Fruit fly (Drosophila melanogaster) whole organism, embryonic: ENCODE measurements around the gene eloF.

ENCODE experiments used
- ATbp ChIP-seq: fragments of 200-800 bp; sonication (Bioruptor generic); optimal IDR thresholded peaks from 2 replicates; lab custom pipeline; 2017; ENCODE audit warnings: missing biosample characterization, mild to moderate bottlenecking, missing genetic modification characterization, missing genetic modification reagents
- Abd-B ChIP-seq: fragments of 200-800 bp; sonication (Bioruptor generic); optimal IDR thresholded peaks from 2 replicates; lab custom pipeline; 2018; ENCODE audit warnings: missing biosample characterization, mild to moderate bottlenecking, missing genetic modification characterization, moderate library complexity
- CG10147 ChIP-seq: fragments of 200-800 bp; sonication (Bioruptor generic); optimal IDR thresholded peaks from 2 replicates; lab custom pipeline; 2019; ENCODE audit warnings: missing biosample characterization, mild to moderate bottlenecking, missing genetic modification characterization, moderate library complexity
- CG10565 ChIP-seq: fragments of 200-800 bp; sonication (Bioruptor generic); optimal IDR thresholded peaks from 3 replicates; lab custom pipeline; 2016; ENCODE audit warnings: missing biosample characterization, mild to moderate bottlenecking, missing genetic modification characterization
- CG11085 ChIP-seq: fragments of 200-800 bp; sonication (Bioruptor generic); IDR thresholded peaks from 2 replicates; pipeline ENCODE4 v1.3.6; 2022; ENCODE audit warnings: missing biosample characterization, missing genetic modification characterization
- CG11696 ChIP-seq: fragments of 200-800 bp; sonication (Bioruptor generic); IDR thresholded peaks from 2 replicates; pipeline ENCODE4 v1.3.6; 2022; ENCODE audit warnings: missing biosample characterization, missing genetic modification characterization
- CG12744 ChIP-seq: fragments of 200-800 bp; sonication (Bioruptor generic); optimal IDR thresholded peaks from 2 replicates; lab custom pipeline; 2016; ENCODE audit warnings: missing biosample characterization, missing genetic modification characterization
- CG14014 ChIP-seq: fragments of 200-800 bp; sonication (Bioruptor generic); IDR thresholded peaks from 2 replicates; pipeline ENCODE4 v1.3.6; 2022; ENCODE audit warnings: missing biosample characterization, missing genetic modification characterization
- CG1529 ChIP-seq: fragments of 200-800 bp; sonication (Bioruptor generic); optimal IDR thresholded peaks from 3 replicates; lab custom pipeline; 2018; ENCODE audit warnings: missing biosample characterization, missing genetic modification characterization
- CG1792 ChIP-seq: fragments of 200-800 bp; sonication (Bioruptor generic); optimal IDR thresholded peaks from 2 replicates; lab custom pipeline; 2016; ENCODE audit warnings: missing biosample characterization, missing genetic modification characterization
- CG18599 ChIP-seq: fragments of 200-800 bp; sonication (Bioruptor generic); optimal IDR thresholded peaks from 3 replicates; lab custom pipeline; 2017; ENCODE audit warnings: missing biosample characterization, missing genetic modification characterization, mild to moderate bottlenecking, moderate library complexity, missing genetic modification reagents
- CG3281 ChIP-seq: fragments of 200-800 bp; sonication (Bioruptor generic); optimal IDR thresholded peaks from 3 replicates; lab custom pipeline; 2017; ENCODE audit warnings: missing biosample characterization, mild to moderate bottlenecking, missing genetic modification characterization
- CG42726 ChIP-seq: fragments of 200-800 bp; sonication (Bioruptor generic); IDR thresholded peaks from 2 replicates; pipeline ENCODE4 v1.3.6; 2022; ENCODE audit warnings: missing biosample characterization, missing genetic modification characterization; ENCODE audit not compliant: partially characterized antibody
- CG4360 ChIP-seq: fragments of 200-800 bp; sonication (Bioruptor generic); IDR thresholded peaks from 2 replicates; pipeline ENCODE4 v1.3.6; 2022; ENCODE audit warnings: missing biosample characterization, missing genetic modification characterization
- CG4424 ChIP-seq: fragments of 200-800 bp; sonication (Bioruptor generic); optimal IDR thresholded peaks from 3 replicates; lab custom pipeline; 2016; ENCODE audit warnings: missing biosample characterization, missing genetic modification characterization
- CG6813 ChIP-seq: fragments of 200-800 bp; sonication (Bioruptor generic); optimal IDR thresholded peaks from 2 replicates; lab custom pipeline; 2017; ENCODE audit warnings: missing biosample characterization, missing genetic modification characterization, mild to moderate bottlenecking, moderate library complexity, missing genetic modification reagents
- CG7357 ChIP-seq: fragments of 200-800 bp; sonication (Bioruptor generic); IDR thresholded peaks from 3 replicates; pipeline ENCODE4 v1.3.6; 2022; ENCODE audit warnings: missing biosample characterization, missing genetic modification characterization
- CG7987 ChIP-seq: fragments of 200-800 bp; sonication (Bioruptor generic); optimal IDR thresholded peaks from 2 replicates; lab custom pipeline; 2018; ENCODE audit warnings: missing biosample characterization, mild to moderate bottlenecking, missing genetic modification characterization, moderate library complexity
- Camta ChIP-seq: fragments of 200-800 bp; sonication (Bioruptor generic); optimal IDR thresholded peaks from 2 replicates; lab custom pipeline; 2016; ENCODE audit warnings: missing biosample characterization, missing genetic modification characterization
- CoRest ChIP-seq: fragments of 200-800 bp; sonication (Bioruptor generic); optimal IDR thresholded peaks from 3 replicates; lab custom pipeline; 2018; ENCODE audit warnings: missing biosample characterization, mild to moderate bottlenecking, missing genetic modification characterization, moderate library complexity
- Dbx ChIP-seq: fragments of 200-800 bp; sonication (Bioruptor generic); IDR thresholded peaks from 3 replicates; pipeline ENCODE4 v1.3.6; 2022; ENCODE audit warnings: missing biosample characterization, missing genetic modification characterization
- Dek ChIP-seq: fragments of 200-800 bp; sonication (Bioruptor generic); optimal IDR thresholded peaks from 3 replicates; lab custom pipeline; 2019; ENCODE audit warnings: missing biosample characterization, mild to moderate bottlenecking, missing genetic modification characterization, moderate library complexity
- Dll ChIP-seq: fragments of 200-800 bp; sonication (Bioruptor generic); IDR thresholded peaks from 4 replicates; pipeline ENCODE4 v1.3.6; 2022; ENCODE audit warnings: missing biosample characterization, missing genetic modification characterization; ENCODE audit not compliant: partially characterized antibody
- Eip74EF ChIP-seq, 2 experiments: fragments of 200-800 bp in 1 of 2; fragments of >200 bp in 1 of 2; sonication (Bioruptor generic) in 1 of 2; optimal IDR thresholded peaks; 2 replicates each; lab custom pipeline; 2017 to 2019; ENCODE audit warnings: missing biosample characterization in 2 of 2, missing genetic modification characterization in 2 of 2, mild to moderate bottlenecking in 1 of 2, moderate library complexity in 1 of 2
- Elba2 ChIP-seq: fragments of 200-800 bp; sonication (Bioruptor generic); optimal IDR thresholded peaks from 3 replicates; lab custom pipeline; 2016; ENCODE audit warnings: missing biosample characterization, missing genetic modification characterization
- HLHmδ ChIP-seq: fragments of 200-800 bp; sonication (Bioruptor generic); optimal IDR thresholded peaks from 2 replicates; lab custom pipeline; 2018; ENCODE audit warnings: missing biosample characterization, mild to moderate bottlenecking, missing genetic modification characterization, moderate library complexity
- NFAT ChIP-seq: fragments of 200-800 bp; sonication (Bioruptor generic); IDR thresholded peaks from 2 replicates; pipeline ENCODE4 v1.3.6; 2022; ENCODE audit warnings: missing biosample characterization, missing genetic modification characterization
- Pdp1 ChIP-seq, 2 experiments: fragments of 200-800 bp; sonication (Bioruptor generic); optimal IDR thresholded peaks; 3 replicates each; lab custom pipeline; 2016; ENCODE audit warnings: missing biosample characterization in 2 of 2, missing genetic modification characterization in 2 of 2, mild to moderate bottlenecking in 1 of 2, moderate library complexity in 1 of 2
- Ptx1 ChIP-seq: fragments of 200-800 bp; sonication (Bioruptor generic); IDR thresholded peaks from 2 replicates; pipeline ENCODE4 v1.3.6; 2022; ENCODE audit warnings: missing biosample characterization, missing genetic modification characterization
- Scr ChIP-seq: fragments of 200-800 bp; sonication (Bioruptor generic); IDR thresholded peaks from 2 replicates; pipeline ENCODE4 v1.3.6; 2022; ENCODE audit warnings: missing biosample characterization, missing genetic modification characterization; ENCODE audit not compliant: partially characterized antibody
- Spps ChIP-seq: fragments of 200-800 bp; sonication (Bioruptor generic); optimal IDR thresholded peaks from 2 replicates; lab custom pipeline; 2018; ENCODE audit warnings: missing biosample characterization, mild to moderate bottlenecking, missing genetic modification characterization
- crp ChIP-seq, 2 experiments: fragments of 200-800 bp; sonication (Bioruptor generic); optimal IDR thresholded peaks; 2 replicates in 1 of 2; 3 replicates in 1 of 2; lab custom pipeline; 2017; ENCODE audit warnings: missing biosample characterization in 2 of 2, missing genetic modification characterization in 2 of 2, mild to moderate bottlenecking in 1 of 2, moderate library complexity in 1 of 2
- da ChIP-seq: fragments of 200-800 bp; sonication (Bioruptor generic); optimal IDR thresholded peaks from 2 replicates; lab custom pipeline; 2016; ENCODE audit warnings: missing biosample characterization, missing genetic modification characterization
- dmrt11E ChIP-seq: fragments of 200-800 bp; sonication (Bioruptor generic); optimal IDR thresholded peaks from 3 replicates; lab custom pipeline; 2018; ENCODE audit warnings: missing biosample characterization, mild to moderate bottlenecking, missing genetic modification characterization, moderate library complexity
- gfzf ChIP-seq: fragments of 200-800 bp; sonication (Bioruptor generic); optimal IDR thresholded peaks from 2 replicates; lab custom pipeline; 2016; ENCODE audit warnings: missing biosample characterization, mild to moderate bottlenecking, missing genetic modification characterization, moderate library complexity
- gsb ChIP-seq: fragments of 200-800 bp; sonication (Bioruptor generic); IDR thresholded peaks from 2 replicates; pipeline ENCODE4 v1.3.6; 2022; ENCODE audit warnings: missing biosample characterization, missing genetic modification characterization
- ham ChIP-seq: fragments of 200-800 bp; sonication (Bioruptor generic); IDR thresholded peaks from 2 replicates; pipeline ENCODE4 v1.3.6; 2022; ENCODE audit warnings: missing biosample characterization, missing genetic modification characterization
- her ChIP-seq: fragments of 200-800 bp; sonication (Bioruptor generic); optimal IDR thresholded peaks from 2 replicates; lab custom pipeline; 2016; ENCODE audit warnings: missing biosample characterization, missing genetic modification characterization
- jing ChIP-seq: fragments of 200-800 bp; sonication (Bioruptor generic); optimal IDR thresholded peaks from 2 replicates; lab custom pipeline; 2018; ENCODE audit warnings: missing biosample characterization, mild to moderate bottlenecking, missing genetic modification characterization
- knrl ChIP-seq: fragments of 200-800 bp; sonication (Bioruptor generic); IDR thresholded peaks from 3 replicates; pipeline ENCODE4 v1.3.6; 2022; ENCODE audit warnings: missing biosample characterization, missing genetic modification characterization; ENCODE audit not compliant: partially characterized antibody
- lab ChIP-seq: fragments of 200-800 bp; sonication (Bioruptor generic); optimal IDR thresholded peaks from 3 replicates; lab custom pipeline; 2017; ENCODE audit warnings: missing biosample characterization, missing genetic modification characterization, mild to moderate bottlenecking, moderate library complexity, missing genetic modification reagents
- lbe ChIP-seq: fragments of 200-800 bp; sonication (Bioruptor generic); optimal IDR thresholded peaks from 2 replicates; lab custom pipeline; 2016; ENCODE audit warnings: missing biosample characterization, mild to moderate bottlenecking, missing genetic modification characterization
- mirr ChIP-seq: fragments of 200-800 bp; sonication (Bioruptor generic); optimal IDR thresholded peaks from 3 replicates; lab custom pipeline; 2018; ENCODE audit warnings: missing biosample characterization, mild to moderate bottlenecking, missing genetic modification characterization
- pan ChIP-seq, 4 experiments: fragments of >200 bp in 3 of 4; fragments of 200-800 bp in 1 of 4; sonication (Bioruptor generic) in 1 of 4; optimal IDR thresholded peaks in 3 of 4; IDR thresholded peaks in 1 of 4; 2 replicates each; pipeline versions ENCODE4 v1.3.6 to Lab custom; 2017 to 2022; ENCODE audit warnings: missing biosample characterization in 2 of 4, missing genetic modification characterization in 2 of 4, mixed read lengths in 1 of 4
- prd ChIP-seq, 3 experiments: fragments of >200 bp in 2 of 3; fragments of 200-800 bp in 1 of 3; sonication (Bioruptor generic) in 1 of 3; optimal IDR thresholded peaks in 2 of 3; IDR thresholded peaks in 1 of 3; 2 replicates in 2 of 3; 3 replicates in 1 of 3; pipeline versions ENCODE4 v1.3.6 to Lab custom; 2017 to 2022; ENCODE audit warnings: missing biosample characterization in 1 of 3, missing genetic modification characterization in 1 of 3
- salm ChIP-seq: fragments of 200-800 bp; sonication (Bioruptor generic); optimal IDR thresholded peaks from 2 replicates; lab custom pipeline; 2018; ENCODE audit warnings: missing biosample characterization, mild to moderate bottlenecking, missing genetic modification characterization
- sisA ChIP-seq: fragments of 200-800 bp; sonication (Bioruptor generic); IDR thresholded peaks from 2 replicates; pipeline ENCODE4 v1.3.6; 2022; ENCODE audit warnings: missing biosample characterization, missing genetic modification characterization
- sr ChIP-seq: fragments of 200-800 bp; sonication (Bioruptor generic); IDR thresholded peaks from 3 replicates; pipeline ENCODE4 v1.3.6; 2022; ENCODE audit warnings: missing biosample characterization, missing genetic modification characterization

eloF gene

dm6 chr3R:9771519-9771972 lies 42.4 kb upstream of the eloF start, which contains the start of gene CG9471 (continued):
- peak; percentile 80 for TF ChIP-seq gsb (GFP tag; lab: Robert Waterston, UW)
- TF ChIP-seq dmrt11E (tag; lab: Kevin White, UChicago): peak; percentile 83
- peak; percentile 54 for TF ChIP-seq Elba2 (GFP tag; lab: Kevin White, UChicago)
- peak; percentile 71; the same call in 1 of the 2 replicates for TF ChIP-seq ham (GFP tag; lab: Robert Waterston, UW)
- TF ChIP-seq Dek (tag; lab: Kevin White, UChicago): peak; percentile 90
- peak; percentile 96 for TF ChIP-seq lbe
- peak; percentile 96 for TF ChIP-seq lab (GFP tag; lab: Kevin White, UChicago)
- peak in 1 of 2 experiments; percentile 90 for TF ChIP-seq Eip74EF (GFP tag; optimal IDR thresholded peaks at IDR 0.05; lab: Kevin White, UChicago)
- TF ChIP-seq knrl (GFP tag; lab: Robert Waterston, UW): no peak
- TF ChIP-seq sisA (GFP tag; lab: Robert Waterston, UW): peak; percentile 93
- peak; percentile 93 for TF ChIP-seq CG3281 (GFP tag; lab: Kevin White, UChicago)
- peak; percentile 83 for TF ChIP-seq Spps (tag; lab: Kevin White, UChicago)
- peak in 1 of 2 experiments; percentile 38 for TF ChIP-seq crp (GFP tag; optimal IDR thresholded peaks at IDR 0.05; lab: Kevin White, UChicago)
- peak; percentile 80 for TF ChIP-seq CG7987 (GFP tag; lab: Kevin White, UChicago)
- peak; percentile 82 for TF ChIP-seq CG10147
- no peak for TF ChIP-seq gfzf (GFP tag; lab: Kevin White, UChicago)
- TF ChIP-seq CG1792 (GFP tag; lab: Kevin White, UChicago): peak; percentile 83
- no peak for TF ChIP-seq pan (optimal IDR thresholded peaks at IDR 0.05; lab: Kevin White, UChicago)
- TF ChIP-seq pan (GFP tag; optimal IDR thresholded peaks at IDR 0.05 in 1 of 2, IDR thresholded peaks at IDR 0.05 in 1 of 2): peak in 1 of 2 experiments; percentile 95
- peak; percentile 74 for TF ChIP-seq CG6813 (GFP tag; lab: Kevin White, UChicago)
- peak; percentile 83 for TF ChIP-seq CG12744 (GFP tag; lab: Kevin White, UChicago)
- peak; percentile 87 for TF ChIP-seq Camta (GFP tag; lab: Kevin White, UChicago)
- TF ChIP-seq CG18599: peak; percentile 94
- peak; percentile 88 for TF ChIP-seq mirr (GFP tag; lab: Kevin White, UChicago)
- peak; percentile 81 for TF ChIP-seq her (GFP tag; lab: Kevin White, UChicago)
- peak; percentile 72 for TF ChIP-seq NFAT
- peak; percentile 93 for TF ChIP-seq CG14014 (GFP tag; lab: Robert Waterston, UW)
- TF ChIP-seq CoRest: peak; percentile 91
- no peak for TF ChIP-seq CG42726 (GFP tag; lab: Robert Waterston, UW)
- peak; percentile 61 for TF ChIP-seq da (GFP tag; lab: Kevin White, UChicago)
- TF ChIP-seq HLHmδ (GFP tag; lab: Kevin White, UChicago): no peak
- peak; percentile 90 for TF ChIP-seq Abd-B
- no peak for TF ChIP-seq prd (optimal IDR thresholded peaks at IDR 0.05; lab: Kevin White, UChicago)
- peak; percentile 96 for TF ChIP-seq prd (GFP tag; IDR thresholded peaks at IDR 0.05; lab: Robert Waterston, UW)
- TF ChIP-seq CG1529 (GFP tag; lab: Kevin White, UChicago): peak; percentile 80
- peak; percentile 96 for TF ChIP-seq Ptx1
- peak; percentile 84 for TF ChIP-seq CG11696 (GFP tag; lab: Robert Waterston, UW)
- TF ChIP-seq Scr (GFP tag; lab: Robert Waterston, UW): no peak
- peak; percentile 83 for TF ChIP-seq CG7357 (GFP tag; lab: Robert Waterston, UW)
- peak; percentile 88 to 92 for TF ChIP-seq Pdp1 (GFP tag; optimal IDR thresholded peaks at IDR 0.05; lab: Kevin White, UChicago)
- TF ChIP-seq jing: no peak
- TF ChIP-seq Dll: no peak
- peak; percentile 86 for TF ChIP-seq CG11085 (GFP tag; lab: Robert Waterston, UW)
- peak; percentile 91 for TF ChIP-seq Dbx
- TF ChIP-seq sr (GFP tag; lab: Robert Waterston, UW): peak; percentile 48; the same call in 1 of the 3 replicates
- TF ChIP-seq CG4360 (GFP tag; lab: Robert Waterston, UW): peak; percentile 61
- peak; percentile 87 for TF ChIP-seq salm (tag; lab: Kevin White, UChicago)
- peak; percentile 88 for TF ChIP-seq ATbp (GFP tag; lab: Kevin White, UChicago)
- TF ChIP-seq CG10565 (GFP tag; lab: Kevin White, UChicago): peak; percentile 64
- TF ChIP-seq CG4424: peak; percentile 91
